Fruit fly (Drosophila melanogaster) whole organism, wandering third instar larva: ENCODE data around the gene Mdh2.

Source experiments
- Abd-B ChIP-seq: fragments of >200 bp; optimal IDR thresholded peaks from 2 replicates; lab custom pipeline; 2017; ENCODE audit warnings: missing biosample characterization, missing genetic modification characterization
- CG32264 ChIP-seq: fragments of 200-800 bp; sonication (Bioruptor generic); optimal IDR thresholded peaks from 2 replicates; lab custom pipeline; 2016; ENCODE audit warnings: missing biosample characterization, missing genetic modification characterization
- CG9705 ChIP-seq: fragments of 200-800 bp; sonication (Bioruptor generic); optimal IDR thresholded peaks from 2 replicates; lab custom pipeline; 2018; ENCODE audit warnings: missing biosample characterization, mild to moderate bottlenecking, missing genetic modification characterization
- CrebA ChIP-seq: fragments of 200-800 bp; sonication (Bioruptor generic); optimal IDR thresholded peaks from 2 replicates; lab custom pipeline; 2016; ENCODE audit warnings: missing biosample characterization, mild to moderate bottlenecking, missing genetic modification characterization, borderline replicate concordance
- Dfd ChIP-seq: fragments of >200 bp; optimal IDR thresholded peaks from 2 replicates; lab custom pipeline; 2017; ENCODE audit warnings: missing biosample characterization, missing genetic modification characterization
- Dif ChIP-seq: fragments of 200-275, 200-300 bp; sonication (Bioruptor generic); optimal IDR thresholded peaks from 2 replicates; lab custom pipeline; 2018; ENCODE audit warnings: missing biosample characterization, missing genetic modification characterization; ENCODE audit not compliant: partially characterized antibody
- GATAd ChIP-seq: sonication (Bioruptor generic); optimal IDR thresholded peaks from 2 replicates; lab custom pipeline; 2016; ENCODE audit warnings: missing biosample characterization, missing genetic modification characterization
- HLH106 ChIP-seq: fragments of 200-800 bp; optimal IDR thresholded peaks from 3 replicates; lab custom pipeline; 2019; ENCODE audit warnings: missing biosample characterization, mild to moderate bottlenecking, missing genetic modification characterization, moderate library complexity
- Hnf4 ChIP-seq: fragments of 200-800 bp; sonication (Bioruptor generic); optimal IDR thresholded peaks from 2 replicates; lab custom pipeline; 2016; ENCODE audit warnings: missing biosample characterization, mild to moderate bottlenecking, missing genetic modification characterization
- Hr78 ChIP-seq: fragments of >200 bp; optimal IDR thresholded peaks from 2 replicates; lab custom pipeline; 2017; ENCODE audit warnings: missing biosample characterization, missing genetic modification characterization
- Hr83 ChIP-seq: fragments of 200-300 bp; sonication (Bioruptor generic); optimal IDR thresholded peaks from 2 replicates; lab custom pipeline; 2016; ENCODE audit warnings: missing biosample characterization, mild to moderate bottlenecking, missing genetic modification characterization, moderate library complexity; ENCODE audit not compliant: poor library complexity, severe bottlenecking
- Jra ChIP-seq: sonication (Bioruptor generic); optimal IDR thresholded peaks from 2 replicates; lab custom pipeline; 2016; ENCODE audit warnings: missing biosample characterization, missing genetic modification characterization
- Mio ChIP-seq: sonication (Bioruptor generic); optimal IDR thresholded peaks from 2 replicates; lab custom pipeline; 2016; ENCODE audit warnings: missing biosample characterization, missing genetic modification characterization
- Myc ChIP-seq: fragments of >200 bp; optimal IDR thresholded peaks from 2 replicates; lab custom pipeline; 2017
- N ChIP-seq: fragments of >200 bp; optimal IDR thresholded peaks from 2 replicates; lab custom pipeline; 2018; ENCODE audit warnings: missing biosample characterization, missing external identifiers, missing genetic modification characterization
- OdsH ChIP-seq: fragments of 200-800 bp; sonication (Bioruptor generic); optimal IDR thresholded peaks from 2 replicates; lab custom pipeline; 2016; ENCODE audit warnings: missing biosample characterization, mild to moderate bottlenecking, missing genetic modification characterization
- Rel ChIP-seq, 2 experiments: fragments of 200-800 bp; sonication (Bioruptor generic) in 1 of 2; optimal IDR thresholded peaks; 2 replicates in 1 of 2; 3 replicates in 1 of 2; lab custom pipeline; 2016 to 2019; ENCODE audit warnings: mild to moderate bottlenecking in 2 of 2, missing biosample characterization in 2 of 2, missing genetic modification characterization in 2 of 2, moderate library complexity in 1 of 2
- Sp1 ChIP-seq: fragments of 200-800 bp; sonication (Bioruptor generic); optimal IDR thresholded peaks from 3 replicates; lab custom pipeline; 2019; ENCODE audit warnings: missing biosample characterization, mild to moderate bottlenecking, missing genetic modification characterization, moderate library complexity
- br ChIP-seq: fragments of 200-800 bp; sonication (Bioruptor generic); optimal IDR thresholded peaks from 2 replicates; lab custom pipeline; 2016; ENCODE audit warnings: missing biosample characterization, missing genetic modification characterization
- brk ChIP-seq: fragments of 200-800 bp; sonication (Bioruptor generic); optimal IDR thresholded peaks from 2 replicates; lab custom pipeline; 2016; ENCODE audit warnings: missing biosample characterization, mild to moderate bottlenecking, missing genetic modification characterization
- dl ChIP-seq, 2 experiments: fragments of 175-275, 200-275 bp in 1 of 2; fragments of 200-275 bp in 1 of 2; sonication (Bioruptor generic); optimal IDR thresholded peaks; lab custom pipeline; 2018; ENCODE audit warnings: mild to moderate bottlenecking in 2 of 2, missing biosample characterization in 2 of 2, missing genetic modification characterization in 2 of 2, moderate library complexity in 2 of 2; ENCODE audit not compliant: partially characterized antibody in 2 of 2, insufficient read depth in 1 of 2
- dsf ChIP-seq: sonication (Bioruptor generic); optimal IDR thresholded peaks from 2 replicates; lab custom pipeline; 2016; ENCODE audit warnings: missing biosample characterization, missing genetic modification characterization, borderline replicate concordance
- ey ChIP-seq: fragments of 200-800 bp; sonication (Bioruptor generic); optimal IDR thresholded peaks from 2 replicates; lab custom pipeline; 2016; ENCODE audit warnings: missing biosample characterization, missing genetic modification characterization
- foxo ChIP-seq, 2 experiments: fragments of 200-800 bp; sonication (Bioruptor generic); optimal IDR thresholded peaks; 2 replicates in 1 of 2; 3 replicates in 1 of 2; lab custom pipeline; 2016 to 2017; ENCODE audit warnings: missing biosample characterization in 2 of 2, missing genetic modification characterization in 2 of 2
- fru ChIP-seq: fragments of 200-800 bp; sonication (Bioruptor generic); optimal IDR thresholded peaks from 3 replicates; lab custom pipeline; 2016; ENCODE audit warnings: missing biosample characterization, mild to moderate bottlenecking, missing genetic modification characterization
- h ChIP-seq: fragments of 200-800 bp; sonication (Bioruptor generic); optimal IDR thresholded peaks from 3 replicates; lab custom pipeline; 2016; ENCODE audit warnings: missing biosample characterization, mild to moderate bottlenecking, missing genetic modification characterization
- lola ChIP-seq: fragments of >200 bp; optimal IDR thresholded peaks from 2 replicates; lab custom pipeline; 2017; ENCODE audit warnings: missing biosample characterization, missing genetic modification characterization
- pan ChIP-seq: fragments of >200 bp; optimal IDR thresholded peaks from 2 replicates; lab custom pipeline; 2017
- psq ChIP-seq: fragments of 200-800 bp; sonication (Bioruptor generic); optimal IDR thresholded peaks from 3 replicates; lab custom pipeline; 2017; ENCODE audit warnings: missing biosample characterization, mild to moderate bottlenecking, missing genetic modification characterization, moderate library complexity
- rgr ChIP-seq: fragments of 200-800 bp; sonication (Bioruptor generic); optimal IDR thresholded peaks from 3 replicates; lab custom pipeline; 2016; ENCODE audit warnings: missing biosample characterization, mild to moderate bottlenecking, missing genetic modification characterization
- sv ChIP-seq: fragments of 200-800 bp; sonication (Bioruptor generic); optimal IDR thresholded peaks from 3 replicates; lab custom pipeline; 2016; ENCODE audit warnings: missing biosample characterization, missing genetic modification characterization
- tai ChIP-seq: sonication (Bioruptor generic); optimal IDR thresholded peaks from 2 replicates; lab custom pipeline; 2016; ENCODE audit warnings: missing biosample characterization, missing genetic modification characterization
- usp ChIP-seq: fragments of >200 bp; optimal IDR thresholded peaks from 2 replicates; lab custom pipeline; 2017; ENCODE audit warnings: missing biosample characterization, missing genetic modification characterization
- woc ChIP-seq: sonication (Bioruptor generic); optimal IDR thresholded peaks from 2 replicates; lab custom pipeline; 2016; ENCODE audit warnings: missing biosample characterization, mild to moderate bottlenecking, missing genetic modification characterization

The Mdh2 gene

dm6 chr3R:18226043-18226808 is at the start of gene Mdh2, which contains the start of gene CG7168:
Gene Mdh2, plus strand, starts transcription at chr3R:18226396.
Gene CG7168, minus strand, starts transcription at chr3R:18226082.
- TF ChIP-seq rgr (GFP tag; lab: Kevin White, UChicago) (no peak), Abd-B (no peak), Rel (GFP tag; optimal IDR thresholded peaks at IDR 0.05; lab: Kevin White, UChicago) (no peak), Rel (tag; optimal IDR thresholded peaks at IDR 0.05; lab: Kevin White, UChicago) (peak; percentile 95), h (peak; percentile 34), foxo (GFP tag; optimal IDR thresholded peaks at IDR 0.05; lab: Kevin White, UChicago) (peak in 1 of 2 experiments; percentile 15), Hnf4 (GFP tag; lab: Kevin White, UChicago) (peak; percentile 1), Dif (peak; percentile 4), CG32264 (GFP tag; lab: Kevin White, UChicago) (no peak), pan (lab: Kevin White, UChicago) (no peak), dsf (GFP tag; lab: Kevin White, UChicago) (peak; percentile 5), Sp1 (GFP tag; lab: Kevin White, UChicago) (peak; percentile 13), lola (GFP tag; lab: Kevin White, UChicago) (no peak), OdsH (GFP tag; lab: Kevin White, UChicago) (no peak), Hr78 (GFP tag; lab: Kevin White, UChicago) (no peak), sv (no peak), Jra (GFP tag; lab: Kevin White, UChicago) (no peak), CG9705 (GFP tag; lab: Kevin White, UChicago) (no peak), usp (GFP tag; lab: Kevin White, UChicago) (no peak), HLH106 (peak; percentile 10)

dm6 chr3R:18183244-18183643 is 43.0 kb upstream of the Mdh2 start, which contains the start of gene cdm:
Gene cdm, minus strand, starts transcription at chr3R:18183479.
- TF ChIP-seq Dif (peak; percentile 12), usp (GFP tag; lab: Kevin White, UChicago) (no peak), brk (GFP tag; lab: Kevin White, UChicago) (no peak)

DNA sequence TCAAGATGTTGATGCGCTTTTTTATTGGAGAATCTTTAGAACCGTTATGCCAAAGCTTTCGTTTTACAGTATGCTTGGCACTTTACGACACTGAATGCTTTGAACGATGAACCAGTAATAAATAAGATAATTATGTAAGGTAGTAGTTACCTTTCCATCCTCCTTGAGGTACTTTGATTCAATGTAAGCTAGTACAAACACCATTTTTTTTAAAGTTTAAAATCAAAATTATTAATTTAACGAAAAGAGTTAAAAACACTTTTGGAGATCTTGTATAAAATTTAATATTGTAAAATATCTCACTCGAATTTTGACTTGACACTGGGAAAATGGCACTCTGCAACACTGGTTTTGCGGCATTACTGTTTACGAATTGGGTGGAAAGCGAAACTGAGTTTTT is 40.8 kb upstream of the Mdh2 start, which contains the start of the genes Arp5 and CG7208:
Arp5 (plus strand) TSS at position 114 of the 400 bp plus-strand sequence.
CG7208 (minus strand) TSS at position 331 of the 400 bp plus-strand sequence.
- TF ChIP-seq Hr78 (GFP tag; lab: Kevin White, UChicago) (no peak), dl (GFP tag; optimal IDR thresholded peaks at IDR 0.05; lab: Kevin White, UChicago; ENCODE audit: insufficient read depth in 1 of 2, partially characterized antibody in 2 of 2) (no peak), ey (GFP tag; lab: Kevin White, UChicago) (peak; percentile 74), dsf (GFP tag; lab: Kevin White, UChicago) (peak; percentile 50), foxo (GFP tag; optimal IDR thresholded peaks at IDR 0.05; lab: Kevin White, UChicago) (peak in 1 of 2 experiments; percentile 77), OdsH (GFP tag; lab: Kevin White, UChicago) (peak; percentile 76), tai (GFP tag; lab: Kevin White, UChicago) (no peak), Mio (GFP tag; lab: Kevin White, UChicago) (no peak), Dfd (GFP tag; lab: Kevin White, UChicago) (no peak), fru (GFP tag; lab: Kevin White, UChicago) (peak; percentile 70), rgr (GFP tag; lab: Kevin White, UChicago) (peak; percentile 81), Sp1 (GFP tag; lab: Kevin White, UChicago) (peak; percentile 65), GATAd (GFP tag; lab: Kevin White, UChicago) (peak; percentile 44), N (GFP tag; lab: Kevin White, UChicago) (no peak), HLH106 (peak; percentile 70), CG9705 (GFP tag; lab: Kevin White, UChicago) (peak; percentile 47), Jra (GFP tag; lab: Kevin White, UChicago) (peak; percentile 65), Hr83 (GFP tag; lab: Kevin White, UChicago) (peak; percentile 3), sv (peak; percentile 57), Myc (lab: Kevin White, UChicago) (no peak), h (peak; percentile 92), CrebA (GFP tag; lab: Kevin White, UChicago) (no peak), Hnf4 (GFP tag; lab: Kevin White, UChicago) (no peak), Rel (GFP tag; optimal IDR thresholded peaks at IDR 0.05; lab: Kevin White, UChicago) (no peak), Rel (tag; optimal IDR thresholded peaks at IDR 0.05; lab: Kevin White, UChicago) (peak; percentile 24), br (peak; percentile 56), pan (lab: Kevin White, UChicago) (no peak), usp (GFP tag; lab: Kevin White, UChicago) (no peak), woc (GFP tag; lab: Kevin White, UChicago) (no peak), psq (GFP tag; lab: Kevin White, UChicago) (peak; percentile 97)
